Fruit fly (Drosophila melanogaster) whole organism, prepupa: ENCODE data around the gene rush.

Experiments
- CG10631 ChIP-seq: fragments of 200-800 bp; sonication (Bioruptor generic); optimal IDR thresholded peaks from 2 replicates; lab custom pipeline; 2016; ENCODE audit warnings: missing biosample characterization, missing genetic modification characterization
- CG10669 ChIP-seq: fragments of 200-800 bp; sonication (Bioruptor generic); optimal IDR thresholded peaks from 3 replicates; lab custom pipeline; 2018; ENCODE audit warnings: missing biosample characterization, mild to moderate bottlenecking, missing genetic modification characterization, moderate library complexity
- CG11294 ChIP-seq: fragments of 200-800 bp; sonication (Bioruptor generic); IDR thresholded peaks from 2 replicates; pipeline ENCODE4 v1.3.6; 2022; ENCODE audit warnings: missing biosample characterization, missing genetic modification characterization
- CG11762 ChIP-seq: fragments of 200-800 bp; sonication (Bioruptor generic); optimal IDR thresholded peaks from 3 replicates; lab custom pipeline; 2016; ENCODE audit warnings: missing biosample characterization, missing genetic modification characterization; ENCODE audit not compliant: insufficient read depth
- CG11902 ChIP-seq: fragments of 200-800 bp; sonication (Bioruptor generic); optimal IDR thresholded peaks from 3 replicates; lab custom pipeline; 2016; ENCODE audit warnings: missing biosample characterization, missing genetic modification characterization
- CG15336 ChIP-seq: fragments of 200-800 bp; sonication (Bioruptor generic); IDR thresholded peaks from 2 replicates; pipeline ENCODE4 v1.3.6; 2022; ENCODE audit warnings: missing biosample characterization, missing genetic modification characterization
- CG1621 ChIP-seq: fragments of 200-800 bp; sonication (Bioruptor generic); optimal IDR thresholded peaks from 3 replicates; lab custom pipeline; 2018; ENCODE audit warnings: missing biosample characterization, mild to moderate bottlenecking, missing genetic modification characterization
- CG16779 ChIP-seq: fragments of 200-800 bp; sonication (Bioruptor generic); optimal IDR thresholded peaks from 3 replicates; lab custom pipeline; 2017; ENCODE audit warnings: missing biosample characterization, mild to moderate bottlenecking, missing genetic modification characterization
- CG3032 ChIP-seq: fragments of 200-800 bp; optimal IDR thresholded peaks from 2 replicates; lab custom pipeline; 2019; ENCODE audit warnings: missing biosample characterization, mild to moderate bottlenecking, missing genetic modification characterization, moderate library complexity
- CG32006 ChIP-seq: fragments of 200-800 bp; sonication (Bioruptor generic); optimal IDR thresholded peaks from 3 replicates; lab custom pipeline; 2017; ENCODE audit warnings: missing biosample characterization, mild to moderate bottlenecking, missing genetic modification characterization
- CG34406 ChIP-seq: fragments of 200-800 bp; sonication (Bioruptor generic); optimal IDR thresholded peaks from 3 replicates; lab custom pipeline; 2016; ENCODE audit warnings: missing biosample characterization, missing genetic modification characterization
- CG4318 ChIP-seq: fragments of 200-800 bp; sonication (Bioruptor generic); optimal IDR thresholded peaks from 3 replicates; lab custom pipeline; 2017; ENCODE audit warnings: missing biosample characterization, mild to moderate bottlenecking, missing genetic modification characterization
- CG6163 ChIP-seq: fragments of 200-800 bp; sonication (Bioruptor generic); IDR thresholded peaks from 3 replicates; pipeline ENCODE4 v1.3.6; 2022; ENCODE audit warnings: missing biosample characterization, missing genetic modification characterization
- CG6276 ChIP-seq: fragments of 200-800 bp; sonication (Bioruptor generic); optimal IDR thresholded peaks from 2 replicates; lab custom pipeline; 2017; ENCODE audit warnings: missing biosample characterization, mild to moderate bottlenecking, missing genetic modification characterization
- CG6792 ChIP-seq: fragments of 200-800 bp; sonication (Bioruptor generic); optimal IDR thresholded peaks from 3 replicates; lab custom pipeline; 2016; ENCODE audit warnings: missing biosample characterization, missing genetic modification characterization
- CG6808 ChIP-seq: fragments of 200-800 bp; sonication (Bioruptor generic); optimal IDR thresholded peaks from 3 replicates; lab custom pipeline; 2017; ENCODE audit warnings: missing biosample characterization, missing genetic modification characterization, mild to moderate bottlenecking, moderate library complexity, missing genetic modification reagents
- CG6854 ChIP-seq: fragments of 200-800 bp; sonication (Bioruptor generic); optimal IDR thresholded peaks from 2 replicates; lab custom pipeline; 2017; ENCODE audit warnings: missing biosample characterization, mild to moderate bottlenecking, missing genetic modification characterization
- CG7368 ChIP-seq: fragments of 200-800 bp; sonication (Bioruptor generic); optimal IDR thresholded peaks from 3 replicates; lab custom pipeline; 2016; ENCODE audit warnings: missing biosample characterization, missing genetic modification characterization
- CG8119 ChIP-seq: fragments of 200-800 bp; sonication (Bioruptor generic); IDR thresholded peaks from 3 replicates; pipeline ENCODE4 v1.3.6; 2022; ENCODE audit warnings: missing biosample characterization, missing genetic modification characterization
- CG8319 ChIP-seq: fragments of 200-800 bp; sonication (Bioruptor generic); optimal IDR thresholded peaks from 3 replicates; lab custom pipeline; 2016; ENCODE audit warnings: missing biosample characterization, missing genetic modification characterization
- CG8632 ChIP-seq: fragments of 200-800 bp; sonication (Bioruptor generic); optimal IDR thresholded peaks from 3 replicates; lab custom pipeline; 2016; ENCODE audit warnings: missing biosample characterization, missing genetic modification characterization
- CG9139 ChIP-seq: fragments of 200-800 bp; sonication (Bioruptor generic); optimal IDR thresholded peaks from 3 replicates; lab custom pipeline; 2017; ENCODE audit warnings: missing biosample characterization, mild to moderate bottlenecking, missing genetic modification characterization
- Eip78C ChIP-seq: fragments of 200-800 bp; sonication (Bioruptor generic); peaks from one replicate; lab custom pipeline; 2016; ENCODE audit warnings: missing biosample characterization, missing genetic modification characterization
- Eip93F ChIP-seq: fragments of 200-800 bp; sonication (Bioruptor generic); optimal IDR thresholded peaks from 2 replicates; lab custom pipeline; 2016; ENCODE audit warnings: missing biosample characterization, mild to moderate bottlenecking, missing genetic modification characterization
- Ets21C ChIP-seq: fragments of 200-800 bp; sonication (Bioruptor generic); optimal IDR thresholded peaks from 3 replicates; lab custom pipeline; 2016; ENCODE audit warnings: missing biosample characterization, missing genetic modification characterization
- Hr38 ChIP-seq: sonication (Bioruptor generic); optimal IDR thresholded peaks from 2 replicates; lab custom pipeline; 2016; ENCODE audit warnings: missing biosample characterization, missing genetic modification characterization
- Hr39 ChIP-seq: fragments of 200-800 bp; sonication (Bioruptor generic); optimal IDR thresholded peaks from 2 replicates; lab custom pipeline; 2016; ENCODE audit warnings: missing biosample characterization, missing genetic modification characterization
- Hr4 ChIP-seq: fragments of 200-800 bp; sonication (Bioruptor generic); optimal IDR thresholded peaks from 3 replicates; lab custom pipeline; 2016; ENCODE audit warnings: missing biosample characterization, missing genetic modification characterization
- Lpt ChIP-seq: fragments of 200-800 bp; sonication (Bioruptor generic); optimal IDR thresholded peaks from 3 replicates; lab custom pipeline; 2016; ENCODE audit warnings: missing biosample characterization, missing genetic modification characterization
- OdsH ChIP-seq: fragments of 200-800 bp; sonication (Bioruptor generic); optimal IDR thresholded peaks from 3 replicates; lab custom pipeline; 2016; ENCODE audit warnings: missing biosample characterization, missing genetic modification characterization
- Smox ChIP-seq: fragments of 200-800 bp; sonication (Bioruptor generic); optimal IDR thresholded peaks from 3 replicates; lab custom pipeline; 2016; ENCODE audit warnings: missing biosample characterization, missing genetic modification characterization
- Sox102F ChIP-seq: fragments of 200-800 bp; sonication (Bioruptor generic); optimal IDR thresholded peaks from 2 replicates; lab custom pipeline; 2016; ENCODE audit warnings: missing biosample characterization, mild to moderate bottlenecking, missing genetic modification characterization
- Sox15 ChIP-seq: fragments of 200-800 bp; sonication (Bioruptor generic); optimal IDR thresholded peaks from 3 replicates; lab custom pipeline; 2016; ENCODE audit warnings: missing biosample characterization, missing genetic modification characterization
- achi ChIP-seq: fragments of 200-800 bp; sonication (Bioruptor generic); optimal IDR thresholded peaks from 3 replicates; lab custom pipeline; 2016; ENCODE audit warnings: missing biosample characterization, missing genetic modification characterization
- acj6 ChIP-seq: fragments of 200-800 bp; sonication (Bioruptor generic); optimal IDR thresholded peaks from 3 replicates; lab custom pipeline; 2016; ENCODE audit warnings: missing biosample characterization, missing genetic modification characterization
- dac ChIP-seq: fragments of 200-800 bp; sonication (Bioruptor generic); optimal IDR thresholded peaks from 2 replicates; lab custom pipeline; 2017; ENCODE audit warnings: missing biosample characterization, mild to moderate bottlenecking, missing genetic modification characterization
- dsx ChIP-seq: fragments of 200-800 bp; optimal IDR thresholded peaks from 3 replicates; lab custom pipeline; 2019; ENCODE audit warnings: missing biosample characterization, mild to moderate bottlenecking, missing genetic modification characterization, moderate library complexity; ENCODE audit not compliant: poor library complexity, severe bottlenecking
- eg ChIP-seq: fragments of 200-800 bp; sonication (Bioruptor generic); IDR thresholded peaks from 3 replicates; pipeline ENCODE4 v1.3.6; 2022; ENCODE audit warnings: missing biosample characterization, missing genetic modification characterization
- fd59A ChIP-seq: fragments of 200-800 bp; sonication (Bioruptor generic); optimal IDR thresholded peaks from 2 replicates; lab custom pipeline; 2017; ENCODE audit warnings: missing biosample characterization, mild to moderate bottlenecking, missing genetic modification characterization, missing genetic modification reagents
- fd85E ChIP-seq: fragments of 200-800 bp; sonication (Bioruptor generic); optimal IDR thresholded peaks from 3 replicates; lab custom pipeline; 2016; ENCODE audit warnings: missing biosample characterization, missing genetic modification characterization
- lz ChIP-seq: fragments of 200-800 bp; sonication (Bioruptor generic); optimal IDR thresholded peaks from 3 replicates; lab custom pipeline; 2016; ENCODE audit warnings: missing biosample characterization, missing genetic modification characterization
- net ChIP-seq: fragments of 200-800 bp; sonication (Bioruptor generic); optimal IDR thresholded peaks from 3 replicates; lab custom pipeline; 2016; ENCODE audit warnings: missing biosample characterization, missing genetic modification characterization
- pdm3 ChIP-seq: fragments of 200-800 bp; sonication (Bioruptor generic); optimal IDR thresholded peaks from 3 replicates; lab custom pipeline; 2016; ENCODE audit warnings: missing biosample characterization, missing genetic modification characterization
- salr ChIP-seq, 2 experiments: fragments of 200-800 bp; sonication (Bioruptor generic); optimal IDR thresholded peaks; 3 replicates each; lab custom pipeline; 2016 to 2018; ENCODE audit warnings: missing biosample characterization in 2 of 2, missing genetic modification characterization in 2 of 2, mild to moderate bottlenecking in 1 of 2
- spab ChIP-seq: fragments of 200-800 bp; sonication (Bioruptor generic); optimal IDR thresholded peaks from 2 replicates; lab custom pipeline; 2017; ENCODE audit warnings: missing biosample characterization, mild to moderate bottlenecking, missing genetic modification characterization, missing genetic modification reagents
- ss ChIP-seq, 2 experiments: fragments of 200-800 bp; sonication (Bioruptor generic); optimal IDR thresholded peaks; 2 replicates in 1 of 2; 3 replicates in 1 of 2; lab custom pipeline; 2017 to 2018; ENCODE audit warnings: mild to moderate bottlenecking in 2 of 2, missing biosample characterization in 2 of 2, missing genetic modification characterization in 2 of 2, moderate library complexity in 1 of 2
- svp ChIP-seq: fragments of 200-800 bp; sonication (Bioruptor generic); peaks from one replicate; lab custom pipeline; 2016; ENCODE audit warnings: missing biosample characterization, missing genetic modification characterization
- topi ChIP-seq: fragments of 200-800 bp; sonication (Bioruptor generic); optimal IDR thresholded peaks from 3 replicates; lab custom pipeline; 2016; ENCODE audit warnings: missing biosample characterization, missing genetic modification characterization

rush gene

DNA sequence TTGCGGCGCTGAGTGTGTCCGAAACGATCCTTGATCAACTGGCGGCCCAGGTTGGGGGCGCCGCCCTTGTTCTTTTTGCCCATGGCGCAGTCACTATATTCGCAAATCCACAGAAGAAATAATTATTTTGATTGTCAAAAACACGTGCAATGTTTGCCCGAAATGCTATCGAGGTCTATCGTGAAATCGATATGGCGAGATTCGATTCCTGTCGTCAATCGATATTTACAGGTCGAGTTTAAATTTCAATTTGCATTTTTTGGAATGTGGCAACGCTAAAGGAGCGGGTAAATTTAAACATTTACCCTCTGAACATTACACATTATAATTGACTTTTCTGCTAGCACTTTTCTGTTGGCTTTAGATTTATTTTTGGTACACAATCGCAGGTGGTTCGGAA lies 14.3 kb upstream of the rush start, which contains the start of gene Ns3:
Ns3 (minus strand) TSS at position 188 of the 400 bp plus-strand sequence.
- TF ChIP-seq CG8319 (GFP tag; lab: Kevin White, UChicago) = no peak
- no peak for TF ChIP-seq CG6854 (GFP tag; lab: Kevin White, UChicago)

- peak; percentile 31 for TF ChIP-seq Lpt (GFP tag; lab: Kevin White, UChicago)
- peak; percentile 12; the same call in 1 of the 2 replicates for TF ChIP-seq CG11294
- peak; percentile 54 for TF ChIP-seq CG34406
- TF ChIP-seq OdsH (GFP tag; lab: Kevin White, UChicago) = no peak
- TF ChIP-seq dac = peak; percentile 31
- peak; percentile 69 for TF ChIP-seq CG8119
- peak; percentile 77 for TF ChIP-seq eg (GFP tag; lab: Robert Waterston, UW)
- TF ChIP-seq ss (GFP tag; optimal IDR thresholded peaks at IDR 0.05; lab: Kevin White, UChicago) = peak in 1 of 2 experiments; percentile 30
- peak; percentile 58 for TF ChIP-seq Smox (GFP tag; lab: Kevin White, UChicago)
- no peak for TF ChIP-seq CG16779
- TF ChIP-seq Eip78C (GFP tag; lab: Kevin White, UChicago) = peak; percentile 92
- no peak for TF ChIP-seq CG10669 (GFP tag; lab: Kevin White, UChicago)
- peak; percentile 80 for TF ChIP-seq CG32006 (GFP tag; lab: Kevin White, UChicago)
- TF ChIP-seq Hr4 (GFP tag; lab: Kevin White, UChicago) = peak; percentile 67
- TF ChIP-seq CG11762 (GFP tag; lab: Kevin White, UChicago) = peak; percentile 13
- peak; percentile 84 for TF ChIP-seq svp (GFP tag; lab: Kevin White, UChicago)
- TF ChIP-seq CG8632 = peak; percentile 32
- no peak for TF ChIP-seq net
- no peak for TF ChIP-seq CG7368 (GFP tag; lab: Kevin White, UChicago)
- peak; percentile 32 for TF ChIP-seq CG3032 (tag; lab: Kevin White, UChicago)
- peak; percentile 49 for TF ChIP-seq Ets21C
- no peak for TF ChIP-seq CG1621 (tag; lab: Kevin White, UChicago)
- TF ChIP-seq Hr38 (GFP tag; lab: Kevin White, UChicago) = no peak
- TF ChIP-seq CG6792 = peak; percentile 54
- TF ChIP-seq acj6 (GFP tag; lab: Kevin White, UChicago) = peak; percentile 72
- no peak for TF ChIP-seq CG6276 (GFP tag; lab: Kevin White, UChicago)
- no peak for TF ChIP-seq CG9139
- no peak for TF ChIP-seq salr (GFP tag; optimal IDR thresholded peaks at IDR 0.05; lab: Kevin White, UChicago)
- TF ChIP-seq topi (GFP tag; lab: Kevin White, UChicago) = peak; percentile 53
- no peak for TF ChIP-seq fd85E
- peak; percentile 43 for TF ChIP-seq Sox15 (GFP tag; lab: Kevin White, UChicago)
- TF ChIP-seq CG10631 (GFP tag; lab: Kevin White, UChicago) = no peak
- no peak for TF ChIP-seq Eip93F (GFP tag; lab: Kevin White, UChicago)
- no peak for TF ChIP-seq dsx (GFP tag; lab: Kevin White, UChicago)
- peak; percentile 72 for TF ChIP-seq Hr39 (GFP tag; lab: Kevin White, UChicago)
- TF ChIP-seq fd59A (GFP tag; lab: Kevin White, UChicago) = peak; percentile 18
- TF ChIP-seq CG6808 (GFP tag; lab: Kevin White, UChicago) = no peak
- no peak for TF ChIP-seq CG8319 (GFP tag; lab: Kevin White, UChicago)
- TF ChIP-seq CG6163 (GFP tag; lab: Robert Waterston, UW) = peak; percentile 69
- no peak for TF ChIP-seq CG4318 (GFP tag; lab: Kevin White, UChicago)
- peak; percentile 35 for TF ChIP-seq CG11902 (GFP tag; lab: Kevin White, UChicago)
- peak; percentile 75 for TF ChIP-seq CG15336
- TF ChIP-seq pdm3 (GFP tag; lab: Kevin White, UChicago) = peak; percentile 81
- TF ChIP-seq lz (GFP tag; lab: Kevin White, UChicago) = peak; percentile 51
- TF ChIP-seq spab (GFP tag; lab: Kevin White, UChicago) = no peak
- peak; percentile 63 for TF ChIP-seq Sox102F
- peak; percentile 60 for TF ChIP-seq achi (GFP tag; lab: Kevin White, UChicago)
These were observed 12.4 kb upstream of the rush start, which contains the start of the genes O-fut2 and CG14777 for dm6 chrX:1465707-1466504. O-fut2 (minus strand) TSS chrX:1465996. CG14777 (plus strand) TSS chrX:1466134.
